Worm (Caenorhabditis elegans) whole organism, L3 larva: Measurements from ENCODE around the gene W02D7.11.

Experiments used
- R02D3.7 ChIP-seq: fragments of 150-350 bp; optimal IDR thresholded peaks from 2 replicates; lab custom pipeline; 2014; ENCODE audit warnings: missing biosample characterization, missing genetic modification characterization
- ZK546.5 ChIP-seq: sonication (generic microtip); optimal IDR thresholded peaks from 2 replicates; lab custom pipeline; 2017; ENCODE audit warnings: missing biosample characterization, missing genetic modification characterization
- ama-1 ChIP-seq: fragments of 150-350 bp; optimal IDR thresholded peaks from 2 replicates; lab custom pipeline; 2018
- ceh-16 ChIP-seq: sonication (generic microtip); optimal IDR thresholded peaks from 2 replicates; lab custom pipeline; 2017; ENCODE audit warnings: missing biosample characterization, missing genetic modification characterization
- ceh-28 ChIP-seq: fragments of 150-350 bp; optimal IDR thresholded peaks from 2 replicates; lab custom pipeline; 2014; ENCODE audit warnings: missing biosample characterization, missing genetic modification reagents, missing genetic modification characterization
- ceh-82 ChIP-seq: fragments of 150-350 bp; optimal IDR thresholded peaks from 2 replicates; lab custom pipeline; 2014; ENCODE audit warnings: missing biosample characterization, missing genetic modification characterization
- ceh-9 ChIP-seq: sonication (generic microtip); optimal IDR thresholded peaks from 2 replicates; lab custom pipeline; 2018; ENCODE audit warnings: missing biosample characterization, missing genetic modification characterization
- daf-12 ChIP-seq: fragments of 150-350 bp; optimal IDR thresholded peaks from 2 replicates; lab custom pipeline; 2014; ENCODE audit warnings: missing biosample characterization, missing genetic modification reagents, missing genetic modification characterization
- egl-27 ChIP-seq: sonication (generic microtip); optimal IDR thresholded peaks from 4 replicates; lab custom pipeline; 2017; ENCODE audit warnings: missing biosample characterization, missing genetic modification reagents, missing genetic modification characterization
- egl-5 ChIP-seq: fragments of 150-350 bp; optimal IDR thresholded peaks from 2 replicates; lab custom pipeline; 2017; ENCODE audit warnings: missing biosample characterization, missing genetic modification reagents, missing genetic modification characterization, inconsistent platforms
- elt-2 ChIP-seq: sonication (generic microtip); optimal IDR thresholded peaks from 2 replicates; lab custom pipeline; 2016; ENCODE audit warnings: missing genetic modification reagents, mild to moderate bottlenecking, missing genetic modification characterization, missing compliant biosample characterization
- elt-3 ChIP-seq, 3 experiments: fragments of 150-350 bp in 1 of 3; sonication (generic microtip) in 2 of 3; optimal IDR thresholded peaks; 2 replicates in 2 of 3; 4 replicates in 1 of 3; lab custom pipeline; 2014 to 2017; ENCODE audit warnings: missing biosample characterization in 3 of 3, missing genetic modification characterization in 3 of 3
- eor-1 ChIP-seq, 2 experiments: fragments of 150-350 bp; optimal IDR thresholded peaks; 2 replicates each; lab custom pipeline; 2014 to 2018; ENCODE audit warnings: missing biosample characterization in 2 of 2, missing genetic modification characterization in 2 of 2
- fkh-10 ChIP-seq: sonication (generic microtip); optimal IDR thresholded peaks from 2 replicates; lab custom pipeline; 2017; ENCODE audit warnings: missing biosample characterization, missing genetic modification reagents, missing genetic modification characterization
- fos-1 ChIP-seq: fragments of 150-350 bp; optimal IDR thresholded peaks from 2 replicates; lab custom pipeline; 2014; ENCODE audit warnings: missing biosample characterization, missing genetic modification characterization
- hmg-11 ChIP-seq: sonication (generic microtip); optimal IDR thresholded peaks from 2 replicates; lab custom pipeline; 2016; ENCODE audit warnings: missing genetic modification characterization, missing compliant biosample characterization
- jun-1 ChIP-seq: fragments of 150-350 bp; optimal IDR thresholded peaks from 2 replicates; lab custom pipeline; 2014; ENCODE audit warnings: missing biosample characterization, missing genetic modification reagents, missing genetic modification characterization
- lin-15B ChIP-seq: fragments of 150-350 bp; optimal IDR thresholded peaks from 2 replicates; lab custom pipeline; 2014; ENCODE audit warnings: missing biosample characterization, missing genetic modification characterization
- lin-39 ChIP-seq: fragments of 150-350 bp; optimal IDR thresholded peaks from 2 replicates; lab custom pipeline; 2018; ENCODE audit warnings: missing biosample characterization, missing genetic modification reagents, missing genetic modification characterization
- lsy-12 ChIP-seq: sonication (generic microtip); optimal IDR thresholded peaks from 2 replicates; lab custom pipeline; 2016; ENCODE audit warnings: mild to moderate bottlenecking, missing genetic modification characterization, missing compliant biosample characterization
- mml-1 ChIP-seq: fragments of 150-350 bp; sonication (generic microtip); optimal IDR thresholded peaks from 3 replicates; lab custom pipeline; 2014; ENCODE audit warnings: missing biosample characterization, missing genetic modification characterization
- nfya-1 ChIP-seq: sonication (generic microtip); optimal IDR thresholded peaks from 2 replicates; lab custom pipeline; 2017; ENCODE audit warnings: missing genetic modification characterization, mild to moderate bottlenecking, missing compliant biosample characterization, antibody characterized with exemption, moderate library complexity; ENCODE audit not compliant: insufficient read depth
- nhr-12 ChIP-seq: fragments of 150-350 bp; optimal IDR thresholded peaks from 2 replicates; lab custom pipeline; 2014; ENCODE audit warnings: missing biosample characterization, missing genetic modification characterization
- nhr-23 ChIP-seq: fragments of 150-350 bp; optimal IDR thresholded peaks from 2 replicates; lab custom pipeline; 2014; ENCODE audit warnings: missing biosample characterization, missing genetic modification reagents, missing genetic modification characterization
- nhr-28 ChIP-seq: fragments of 150-350 bp; optimal IDR thresholded peaks from 2 replicates; lab custom pipeline; 2014; ENCODE audit warnings: missing biosample characterization, missing genetic modification characterization
- nhr-43 ChIP-seq: sonication (generic microtip); optimal IDR thresholded peaks from 2 replicates; lab custom pipeline; 2016; ENCODE audit warnings: mild to moderate bottlenecking, missing genetic modification characterization, missing compliant biosample characterization; ENCODE audit not compliant: poor library complexity, severe bottlenecking
- nhr-67 ChIP-seq: fragments of 150-350 bp; optimal IDR thresholded peaks from 2 replicates; lab custom pipeline; 2014; ENCODE audit warnings: missing biosample characterization, missing genetic modification characterization
- nhr-76 ChIP-seq: fragments of 150-350 bp; sonication (generic microtip); optimal IDR thresholded peaks from 5 replicates; lab custom pipeline; 2014; ENCODE audit warnings: missing biosample characterization, missing genetic modification characterization
- nhr-77 ChIP-seq: fragments of 150-350 bp; optimal IDR thresholded peaks from 2 replicates; lab custom pipeline; 2014; ENCODE audit warnings: missing biosample characterization, missing genetic modification characterization
- pqm-1 ChIP-seq: fragments of 150-350 bp; optimal IDR thresholded peaks from 2 replicates; lab custom pipeline; 2017; ENCODE audit warnings: missing biosample characterization, missing genetic modification characterization, inconsistent platforms
- sea-2 ChIP-seq: fragments of 150-350 bp; sonication (generic microtip); optimal IDR thresholded peaks from 4 replicates; lab custom pipeline; 2014; ENCODE audit warnings: missing biosample characterization, missing genetic modification reagents, missing genetic modification characterization
- snpc-4 ChIP-seq: fragments of 150-350 bp; optimal IDR thresholded peaks from 2 replicates; lab custom pipeline; 2014; ENCODE audit warnings: missing biosample characterization, missing genetic modification characterization
- tbx-2 ChIP-seq: sonication (generic microtip); optimal IDR thresholded peaks from 2 replicates; lab custom pipeline; 2016; ENCODE audit warnings: mild to moderate bottlenecking, missing genetic modification characterization, missing compliant biosample characterization
- unc-39 ChIP-seq: sonication (generic microtip); optimal IDR thresholded peaks from 4 replicates; lab custom pipeline; 2017; ENCODE audit warnings: missing biosample characterization, missing genetic modification characterization
- unc-62 ChIP-seq: fragments of 150-350 bp; sonication (generic microtip); optimal IDR thresholded peaks from 4 replicates; lab custom pipeline; 2014; ENCODE audit warnings: missing biosample characterization, missing genetic modification reagents, missing genetic modification characterization
- zag-1 ChIP-seq: fragments of 150-350 bp; optimal IDR thresholded peaks from 2 replicates; lab custom pipeline; 2014; ENCODE audit warnings: missing biosample characterization, missing genetic modification characterization
- ztf-4 ChIP-seq: fragments of 150-350 bp; optimal IDR thresholded peaks from 2 replicates; lab custom pipeline; 2014; ENCODE audit warnings: missing biosample characterization, missing genetic modification characterization

Gene W02D7.11

DNA sequence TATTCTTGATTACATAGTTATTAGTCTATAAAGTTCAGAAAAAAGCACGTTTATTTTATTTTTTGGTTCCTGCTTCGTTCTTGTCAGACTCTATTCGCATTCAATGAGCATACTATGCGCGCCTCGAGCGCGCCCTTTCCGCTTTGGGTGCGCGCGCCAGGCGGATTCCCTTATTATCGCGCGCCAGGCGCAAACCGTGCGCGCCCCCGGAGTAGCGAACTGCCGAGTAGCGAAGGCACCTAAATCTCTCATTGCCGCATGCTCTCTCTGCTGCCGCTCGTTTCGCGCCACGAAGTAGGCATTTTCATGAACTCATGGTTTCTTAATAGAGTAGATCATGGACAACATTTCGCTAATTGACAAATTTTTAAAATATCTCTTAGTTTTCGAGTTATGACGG is 22.8 kb upstream of the W02D7.11 start:
- TF ChIP-seq nhr-43 (tag; lab: Kevin White, UChicago) (no peak), unc-62 (GFP tag; lab: Kevin White, UChicago) (no peak), lin-15B (tag; lab: Kevin White, UChicago) (no peak), fkh-10 (GFP tag; lab: Kevin White, UChicago) (no peak), R02D3.7 (tag; lab: Kevin White, UChicago) (no peak), nhr-67 (tag; lab: Kevin White, UChicago) (no peak), nfya-1 (tag; lab: Kevin White, UChicago) (no peak), lin-39 (tag; lab: Kevin White, UChicago) (no peak), jun-1 (tag; lab: Kevin White, UChicago) (no peak), lsy-12 (no peak), pqm-1 (tag; lab: Kevin White, UChicago) (no peak), egl-5 (tag; lab: Kevin White, UChicago) (no peak), elt-3 (tag; optimal IDR thresholded peaks at IDR 0.05; lab: Kevin White, UChicago) (no peak), unc-39 (tag; lab: Kevin White, UChicago) (no peak), ceh-16 (tag; lab: Kevin White, UChicago) (no peak), tbx-2 (tag; lab: Kevin White, UChicago) (no peak)

DNA sequence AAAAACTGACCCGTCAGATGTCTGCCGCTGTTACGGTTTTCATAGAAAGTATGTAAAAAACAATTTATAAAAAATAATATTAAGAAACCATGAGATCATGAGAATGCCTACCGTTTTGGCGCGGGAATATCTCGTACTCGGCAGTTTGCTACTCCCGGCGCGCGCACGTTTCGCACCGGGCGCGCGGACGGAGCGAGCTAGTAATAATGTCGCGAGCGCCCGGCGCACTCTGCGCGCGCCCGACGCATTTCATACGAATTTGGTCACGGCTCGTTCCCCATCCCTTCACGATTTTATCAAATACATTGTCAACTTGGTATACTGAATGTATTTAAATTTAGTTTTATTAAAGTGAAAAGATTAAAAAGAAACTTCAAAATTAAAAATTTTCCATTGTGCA is 21.6 kb upstream of the W02D7.11 start:
- TF ChIP-seq nhr-77 (tag; lab: Kevin White, UChicago) (no peak), elt-3 (tag; optimal IDR thresholded peaks at IDR 0.05; lab: Kevin White, UChicago) (no peak), ceh-9 (tag; lab: Kevin White, UChicago) (no peak), snpc-4 (tag; lab: Kevin White, UChicago) (no peak), elt-2 (no peak), eor-1 (tag; optimal IDR thresholded peaks at IDR 0.05; lab: Kevin White, UChicago) (no peak), lsy-12 (no peak), daf-12 (tag; lab: Kevin White, UChicago) (no peak), ceh-82 (tag; lab: Kevin White, UChicago) (no peak), nhr-12 (tag; lab: Kevin White, UChicago) (no peak), zag-1 (tag; lab: Kevin White, UChicago) (no peak), R02D3.7 (tag; lab: Kevin White, UChicago) (no peak), nfya-1 (tag; lab: Kevin White, UChicago) (no peak), pqm-1 (tag; lab: Kevin White, UChicago) (no peak), nhr-28 (tag; lab: Kevin White, UChicago) (no peak)

DNA sequence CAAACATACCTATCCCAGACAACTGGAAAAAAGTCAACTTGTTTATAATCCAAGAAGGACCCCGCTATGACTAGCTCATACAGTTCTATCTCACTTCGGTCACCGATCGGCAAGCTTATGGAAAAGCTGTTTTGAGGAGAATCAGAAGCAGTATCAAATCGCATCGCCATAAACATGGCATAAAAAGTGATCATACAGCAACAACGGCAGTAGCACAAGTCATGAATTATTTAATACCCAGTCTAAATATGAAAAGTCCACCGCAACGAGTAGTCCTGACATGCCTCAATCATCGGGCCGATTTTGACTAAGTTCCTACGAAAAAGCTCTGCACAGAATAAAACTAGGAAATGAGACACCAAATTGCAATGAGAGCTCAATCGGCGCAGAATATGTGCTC is 19.2 kb upstream of the W02D7.11 start:
- TF ChIP-seq egl-27 (tag; lab: Kevin White, UChicago) (no peak), elt-2 (no peak), fkh-10 (GFP tag; lab: Kevin White, UChicago) (no peak), zag-1 (tag; lab: Kevin White, UChicago) (no peak), ceh-28 (tag; lab: Kevin White, UChicago) (no peak), hmg-11 (no peak), ceh-82 (tag; lab: Kevin White, UChicago) (no peak), nhr-23 (no peak), daf-12 (tag; lab: Kevin White, UChicago) (no peak), tbx-2 (tag; lab: Kevin White, UChicago) (no peak), mml-1 (tag; lab: Kevin White, UChicago) (no peak), nhr-43 (tag; lab: Kevin White, UChicago) (no peak), pqm-1 (tag; lab: Kevin White, UChicago) (no peak), nhr-67 (tag; lab: Kevin White, UChicago) (no peak), ceh-16 (tag; lab: Kevin White, UChicago) (no peak), nfya-1 (tag; lab: Kevin White, UChicago) (no peak), ZK546.5 (tag; lab: Kevin White, UChicago) (no peak), sea-2 (GFP tag; lab: Kevin White, UChicago) (no peak), jun-1 (tag; lab: Kevin White, UChicago) (no peak), ztf-4 (tag; lab: Kevin White, UChicago) (no peak)

DNA sequence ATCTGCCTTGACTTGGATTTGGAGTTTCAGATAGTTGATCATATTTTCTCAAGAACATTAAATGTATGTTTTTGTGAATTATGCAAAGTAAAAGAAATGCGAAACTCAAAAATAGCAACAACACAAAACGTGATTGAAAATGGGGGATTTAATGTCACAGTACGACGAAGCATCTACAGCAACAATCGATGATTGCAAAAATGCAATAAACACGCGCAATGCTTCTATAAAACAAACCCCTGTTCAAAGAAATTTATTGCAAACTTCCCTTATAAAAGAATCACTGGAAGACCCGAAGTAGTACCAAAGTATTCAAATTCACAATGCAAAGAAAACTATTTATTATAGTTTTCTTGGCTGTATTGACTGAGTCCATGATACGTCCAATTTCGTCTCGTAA is 13.8 kb upstream of the W02D7.11 start, which contains the start of gene clec-219:
Gene clec-219 (plus strand): TSS at position 301 of the 400 bp plus-strand sequence.
- TF ChIP-seq ceh-28 (tag; lab: Kevin White, UChicago) = no peak
- TF ChIP-seq daf-12 (tag; lab: Kevin White, UChicago) = no peak
- TF ChIP-seq nhr-76 (tag; lab: Kevin White, UChicago) = no peak
- no peak for TF ChIP-seq ama-1 (lab: Kevin White, UChicago)
- TF ChIP-seq fos-1 (tag; lab: Kevin White, UChicago) = no peak
- no peak for TF ChIP-seq tbx-2 (tag; lab: Kevin White, UChicago)
- TF ChIP-seq, all 47 proteins: peak for 0
